Fruit fly (Drosophila melanogaster) whole organism, adult: ENCODE measurements around the gene foxo.
A peak's percentile ranks its signal among the peaks of the same experiment; 100 is the strongest.

Experiments
- CG11617 ChIP-seq: fragments of 200-800 bp; sonication (Bioruptor generic); optimal IDR thresholded peaks from 2 replicates; lab custom pipeline; 2017; ENCODE audit warnings: mild to moderate bottlenecking, missing biosample characterization, missing genetic modification reagents, missing genetic modification characterization
- CG12768 ChIP-seq: fragments of 200-800 bp; sonication (Bioruptor generic); optimal IDR thresholded peaks from 2 replicates; lab custom pipeline; 2017; ENCODE audit warnings: missing biosample characterization, missing genetic modification characterization, mild to moderate bottlenecking, moderate library complexity, missing genetic modification reagents
- CG14711 ChIP-seq: fragments of 200-800 bp; sonication (Bioruptor generic); optimal IDR thresholded peaks from 2 replicates; lab custom pipeline; 2018; ENCODE audit warnings: missing biosample characterization, mild to moderate bottlenecking, missing genetic modification characterization, moderate library complexity
- CG1620 ChIP-seq: fragments of 200-800 bp; sonication (Bioruptor generic); optimal IDR thresholded peaks from 2 replicates; lab custom pipeline; 2016; ENCODE audit warnings: missing biosample characterization, missing genetic modification characterization
- CG33017 ChIP-seq: fragments of 200-800 bp; sonication (Bioruptor generic); optimal IDR thresholded peaks from 2 replicates; lab custom pipeline; 2018; ENCODE audit warnings: missing biosample characterization, mild to moderate bottlenecking, missing genetic modification characterization, moderate library complexity
- CG5204 ChIP-seq: fragments of 200-800 bp; sonication (Bioruptor generic); optimal IDR thresholded peaks from 2 replicates; lab custom pipeline; 2016; ENCODE audit warnings: missing biosample characterization, missing genetic modification characterization
- CG7045 ChIP-seq: fragments of 200-800 bp; sonication (Bioruptor generic); optimal IDR thresholded peaks from 2 replicates; lab custom pipeline; 2017; ENCODE audit warnings: missing biosample characterization, mild to moderate bottlenecking, missing genetic modification characterization
- CG7101 ChIP-seq: fragments of 200-800 bp; sonication (Bioruptor generic); optimal IDR thresholded peaks from 2 replicates; lab custom pipeline; 2018; ENCODE audit warnings: missing biosample characterization, mild to moderate bottlenecking, missing genetic modification characterization, moderate library complexity
- Clk ChIP-seq: fragments of 200-800 bp; sonication (Bioruptor generic); optimal IDR thresholded peaks from 2 replicates; lab custom pipeline; 2017; ENCODE audit warnings: missing biosample characterization, missing genetic modification characterization
- Crg-1 ChIP-seq: fragments of 200-800 bp; sonication (Bioruptor generic); optimal IDR thresholded peaks from 2 replicates; lab custom pipeline; 2016; ENCODE audit warnings: missing biosample characterization, missing genetic modification characterization
- Hr96 ChIP-seq: fragments of 200-800 bp; sonication (Bioruptor generic); optimal IDR thresholded peaks from 2 replicates; lab custom pipeline; 2016; ENCODE audit warnings: missing biosample characterization, missing genetic modification characterization
- Mnt ChIP-seq: fragments of 200-800 bp; sonication (Bioruptor generic); optimal IDR thresholded peaks from 2 replicates; lab custom pipeline; 2016; ENCODE audit warnings: missing biosample characterization, mild to moderate bottlenecking, missing genetic modification characterization
- bab1 ChIP-seq: fragments of 200-800 bp; sonication (Bioruptor generic); optimal IDR thresholded peaks from 3 replicates; lab custom pipeline; 2019; ENCODE audit warnings: missing biosample characterization, mild to moderate bottlenecking, missing genetic modification characterization, moderate library complexity
- cic ChIP-seq: fragments of 200-800 bp; sonication (Bioruptor generic); optimal IDR thresholded peaks from 2 replicates; lab custom pipeline; 2017; ENCODE audit warnings: missing biosample characterization, mild to moderate bottlenecking, missing genetic modification characterization, moderate library complexity
- cnc ChIP-seq, 2 experiments: fragments of >200 bp; optimal IDR thresholded peaks; 2 replicates each; lab custom pipeline; 2017
- kay ChIP-seq: fragments of 200-800 bp; sonication (Bioruptor generic); peaks from one replicate; lab custom pipeline; 2016; ENCODE audit warnings: missing biosample characterization, missing genetic modification characterization, borderline replicate concordance
- ovo ChIP-seq: fragments of 200-800 bp; sonication (Bioruptor generic); optimal IDR thresholded peaks from 2 replicates; lab custom pipeline; 2016; ENCODE audit warnings: missing biosample characterization, missing genetic modification characterization
- pad ChIP-seq: fragments of 200-800 bp; sonication (Bioruptor generic); optimal IDR thresholded peaks from 3 replicates; lab custom pipeline; 2017; ENCODE audit warnings: missing biosample characterization, missing genetic modification characterization, mild to moderate bottlenecking, moderate library complexity, missing genetic modification reagents
- tj ChIP-seq: fragments of 200-800 bp; sonication (Bioruptor generic); optimal IDR thresholded peaks from 3 replicates; lab custom pipeline; 2017; ENCODE audit warnings: missing biosample characterization, mild to moderate bottlenecking, missing genetic modification characterization, moderate library complexity
- toe ChIP-seq: fragments of 200-800 bp; sonication (Bioruptor generic); optimal IDR thresholded peaks from 2 replicates; lab custom pipeline; 2016; ENCODE audit warnings: missing biosample characterization, missing genetic modification characterization

The foxo gene

dm6 chr3R:14011629-14012028 lies 45.1 kb upstream of the foxo start:
- no peak for TF ChIP-seq Clk (GFP tag; lab: Kevin White, UChicago)
- TF ChIP-seq cic (GFP tag; lab: Kevin White, UChicago): no peak
- no peak for TF ChIP-seq tj (GFP tag; lab: Kevin White, UChicago)
- no peak for TF ChIP-seq Hr96 (GFP tag; lab: Kevin White, UChicago)
- no peak for TF ChIP-seq ovo
- TF ChIP-seq toe: no peak
- no peak for TF ChIP-seq CG33017 (tag; lab: Kevin White, UChicago)
- TF ChIP-seq pad (GFP tag; lab: Kevin White, UChicago): no peak
- no peak for TF ChIP-seq CG14711 (tag; lab: Kevin White, UChicago)
- TF ChIP-seq CG12768 (GFP tag; lab: Kevin White, UChicago): no peak
- TF ChIP-seq CG7101 (tag; lab: Kevin White, UChicago): no peak
- no peak for TF ChIP-seq Crg-1 (GFP tag; lab: Kevin White, UChicago)
- TF ChIP-seq CG5204 (GFP tag; lab: Kevin White, UChicago): no peak
- TF ChIP-seq kay: no peak

dm6 chr3R:14012478-14013146 lies 44.1 kb upstream of the foxo start:
- TF ChIP-seq pad (GFP tag; lab: Kevin White, UChicago) (no peak), CG7045 (GFP tag; lab: Kevin White, UChicago) (no peak), CG14711 (tag; lab: Kevin White, UChicago) (peak; percentile 37), ovo (no peak)

- TF ChIP-seq pad (GFP tag; lab: Kevin White, UChicago) (no peak), CG7101 (tag; lab: Kevin White, UChicago) (no peak), Crg-1 (GFP tag; lab: Kevin White, UChicago) (no peak), ovo (no peak), CG33017 (tag; lab: Kevin White, UChicago) (no peak), Mnt (no peak), Clk (GFP tag; lab: Kevin White, UChicago) (no peak), CG12768 (GFP tag; lab: Kevin White, UChicago) (no peak), CG5204 (GFP tag; lab: Kevin White, UChicago) (no peak), cnc (optimal IDR thresholded peaks at IDR 0.05; lab: Kevin White, UChicago) (no peak)
These were observed 42.8 kb upstream of the foxo start for dm6 chr3R:14013827-14014488.

- no peak for TF ChIP-seq CG11617 (GFP tag; lab: Kevin White, UChicago)
- no peak for TF ChIP-seq cic (GFP tag; lab: Kevin White, UChicago)
- no peak for TF ChIP-seq tj (GFP tag; lab: Kevin White, UChicago)
- TF ChIP-seq pad (GFP tag; lab: Kevin White, UChicago): no peak
- no peak for TF ChIP-seq bab1
- no peak for TF ChIP-seq CG7045 (GFP tag; lab: Kevin White, UChicago)
- no peak for TF ChIP-seq Crg-1 (GFP tag; lab: Kevin White, UChicago)
- no peak for TF ChIP-seq CG1620 (GFP tag; lab: Kevin White, UChicago)
- no peak for TF ChIP-seq CG33017 (tag; lab: Kevin White, UChicago)
These were observed 42.2 kb upstream of the foxo start for dm6 chr3R:14014580-14014979.

dm6 chr3R:14016758-14017406 lies 39.9 kb upstream of the foxo start:
- TF ChIP-seq CG1620 (GFP tag; lab: Kevin White, UChicago): no peak
- no peak for TF ChIP-seq CG7045 (GFP tag; lab: Kevin White, UChicago)
- no peak for TF ChIP-seq cic (GFP tag; lab: Kevin White, UChicago)
- no peak for TF ChIP-seq toe
- TF ChIP-seq Mnt: no peak
- TF ChIP-seq CG14711 (tag; lab: Kevin White, UChicago): no peak
- TF ChIP-seq kay: no peak
- TF ChIP-seq ovo: no peak
- TF ChIP-seq Crg-1 (GFP tag; lab: Kevin White, UChicago): no peak
- TF ChIP-seq CG12768 (GFP tag; lab: Kevin White, UChicago): no peak
- no peak for TF ChIP-seq Clk (GFP tag; lab: Kevin White, UChicago)
- no peak for TF ChIP-seq CG5204 (GFP tag; lab: Kevin White, UChicago)
- TF ChIP-seq CG11617 (GFP tag; lab: Kevin White, UChicago): no peak
- no peak for TF ChIP-seq tj (GFP tag; lab: Kevin White, UChicago)
- no peak for TF ChIP-seq CG33017 (tag; lab: Kevin White, UChicago)
- TF ChIP-seq CG7101 (tag; lab: Kevin White, UChicago): no peak
- no peak for TF ChIP-seq pad (GFP tag; lab: Kevin White, UChicago)
- TF ChIP-seq Hr96 (GFP tag; lab: Kevin White, UChicago): no peak
- TF ChIP-seq cnc (optimal IDR thresholded peaks at IDR 0.05; lab: Kevin White, UChicago): no peak
- TF ChIP-seq bab1: no peak
